Fruit fly (Drosophila melanogaster) whole organism, prepupa: ENCODE measurements around the gene UbcE2H.

Experiments
- CG11294 ChIP-seq: fragments of 200-800 bp; sonication (Bioruptor generic); IDR thresholded peaks from 2 replicates; pipeline ENCODE4 v1.3.6; 2022; ENCODE audit warnings: missing biosample characterization, missing genetic modification characterization
- CG6163 ChIP-seq: fragments of 200-800 bp; sonication (Bioruptor generic); IDR thresholded peaks from 3 replicates; pipeline ENCODE4 v1.3.6; 2022; ENCODE audit warnings: missing biosample characterization, missing genetic modification characterization
- Eip93F ChIP-seq: fragments of 200-800 bp; sonication (Bioruptor generic); optimal IDR thresholded peaks from 2 replicates; lab custom pipeline; 2016; ENCODE audit warnings: missing biosample characterization, mild to moderate bottlenecking, missing genetic modification characterization
- acj6 ChIP-seq: fragments of 200-800 bp; sonication (Bioruptor generic); optimal IDR thresholded peaks from 3 replicates; lab custom pipeline; 2016; ENCODE audit warnings: missing biosample characterization, missing genetic modification characterization
- lz ChIP-seq: fragments of 200-800 bp; sonication (Bioruptor generic); optimal IDR thresholded peaks from 3 replicates; lab custom pipeline; 2016; ENCODE audit warnings: missing biosample characterization, missing genetic modification characterization

DNA sequence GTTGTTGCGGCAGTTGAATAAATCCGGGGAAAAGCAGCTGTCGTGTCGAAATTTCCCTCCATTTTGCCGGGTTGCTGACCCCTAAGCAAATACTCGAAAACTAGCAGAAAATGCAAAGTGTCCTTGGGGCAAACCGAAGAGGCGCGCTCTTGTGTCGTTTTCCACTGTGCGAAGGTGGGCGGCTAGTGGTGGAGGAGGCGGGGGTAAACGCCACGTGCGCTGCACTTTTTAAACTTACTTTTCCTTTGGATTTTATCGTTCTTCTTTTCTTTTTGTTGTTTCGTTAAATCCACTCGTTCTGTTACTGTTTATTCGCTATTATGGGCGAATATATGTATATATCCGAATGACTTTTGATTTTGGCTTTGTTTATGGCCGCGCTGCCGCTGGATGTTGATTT, 34.2 kb downstream of the UbcE2H start:
- no peak for TF ChIP-seq acj6
- TF ChIP-seq Eip93F (GFP tag; lab: Kevin White, UChicago): no peak
- TF ChIP-seq CG6163 (GFP tag; lab: Robert Waterston, UW): 0 out of 3 replicates have a peak, but pooled peaks have one; percentile 14
- no peak for TF ChIP-seq lz (GFP tag; lab: Kevin White, UChicago)
- TF ChIP-seq CG11294 (GFP tag; lab: Robert Waterston, UW): no peak
